Worm (Caenorhabditis elegans) whole organism, L4/young adult: ENCODE measurements around the gene K05F1.9.
"Not testable (repeated sequence)": the region's sequence is repeated elsewhere in the genome, so short reads cannot be mapped to it uniquely, and the experiment has no call there.

Experiments used
- W03F9.2 ChIP-seq: fragments of 150-350 bp; optimal IDR thresholded peaks from 2 replicates; lab custom pipeline; 2014; ENCODE audit warnings: missing biosample characterization, missing genetic modification characterization
- dao-5 ChIP-seq: sonication (generic microtip); optimal IDR thresholded peaks from 2 replicates; lab custom pipeline; 2016; ENCODE audit warnings: missing genotype, missing genetic modification characterization, moderate library complexity, missing compliant biosample characterization
- him-1 ChIP-seq: sonication (generic microtip); optimal IDR thresholded peaks from 2 replicates; lab custom pipeline; 2016; ENCODE audit warnings: missing genotype, missing genetic modification reagents, missing genetic modification characterization, missing compliant biosample characterization

The K05F1.9 gene

DNA sequence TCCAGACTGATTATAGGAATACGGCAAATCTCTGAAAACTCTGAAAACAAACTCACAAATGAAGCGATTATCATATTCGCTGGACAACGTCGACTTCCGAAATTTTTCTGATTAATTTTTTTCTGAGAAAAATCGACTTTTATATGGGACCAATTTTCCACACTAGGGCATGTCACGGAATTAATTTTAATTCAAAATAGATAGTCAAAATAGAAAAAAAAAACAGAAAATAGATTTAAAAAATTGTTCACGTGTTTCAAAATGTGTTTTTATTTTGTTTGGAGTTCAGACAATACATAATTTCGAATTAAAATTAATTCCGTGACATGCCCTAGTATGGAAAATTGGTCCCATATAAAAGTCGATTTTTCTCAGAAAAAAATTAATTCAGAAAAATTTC, 43.3 kb downstream of the K05F1.9 start, which contains the start of the genes F10C1.3 and F10C1.23:
Gene F10C1.3, minus strand, starts transcription at position 101 of the 400 bp plus-strand sequence.
Gene F10C1.23, plus strand, starts transcription at position 385 of the 400 bp plus-strand sequence.
- TF ChIP-seq dao-5, W03F9.2, him-1 (tag; lab: Kevin White, UChicago): not testable (repeated sequence)

DNA sequence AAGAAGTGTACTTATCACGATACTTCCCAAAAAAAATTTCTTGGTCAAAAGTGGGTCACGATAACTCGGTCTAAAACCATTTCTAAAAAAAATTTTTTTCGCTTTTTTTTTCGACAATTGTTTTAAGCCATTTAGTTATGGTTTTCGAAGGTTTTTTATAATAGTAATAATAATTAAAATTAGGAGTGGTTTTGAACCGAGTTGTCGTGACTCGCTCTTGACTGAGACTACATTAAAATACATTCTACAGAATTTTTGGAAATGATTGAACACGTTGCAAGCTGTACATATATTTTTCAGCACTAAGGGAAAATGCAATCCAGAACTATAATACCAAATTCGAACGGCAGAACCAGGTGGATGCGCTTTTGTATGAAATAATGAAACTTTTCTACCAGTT, 46.8 kb downstream of the K05F1.9 start, which contains the start of gene F10C1.8:
Gene F10C1.8, plus strand, starts transcription at position 301 of the 400 bp plus-strand sequence.
- TF ChIP-seq W03F9.2 (tag; lab: Kevin White, UChicago) (no peak), him-1 (tag; lab: Kevin White, UChicago) (no peak), dao-5 (tag; lab: Kevin White, UChicago) (no peak)

ce11 chrII:5751353-5751752, 49.6 kb downstream of the K05F1.9 start:
- TF ChIP-seq him-1 (tag; lab: Kevin White, UChicago), result no peak
